Fruit fly (Drosophila melanogaster): ENCODE measurements around the gene CG31776.

DNA sequence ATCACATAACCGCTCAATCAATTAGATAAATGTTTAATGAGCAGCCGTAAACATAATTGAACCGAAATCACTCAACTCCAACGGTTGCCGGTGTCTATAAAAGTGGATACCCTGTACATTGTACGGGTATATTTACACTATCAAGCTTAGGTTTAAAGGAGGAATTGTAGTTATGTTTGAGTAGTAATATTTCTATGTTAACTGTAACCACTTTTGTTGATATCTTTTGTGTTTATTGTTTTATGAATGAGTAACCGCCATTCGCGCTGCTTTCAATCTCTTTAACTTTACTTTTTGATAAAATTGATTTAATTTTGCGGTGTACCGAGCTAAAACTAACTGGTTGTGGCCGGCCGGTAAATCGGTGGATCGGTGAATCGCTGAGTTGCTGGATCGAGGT is 12.1 kb downstream of the CG31776 start:
- TF ChIP-seq psq (optimal IDR thresholded peaks at IDR 0.05) = no peak
- no peak for TF ChIP-seq h (optimal IDR thresholded peaks at IDR 0.05)
- no peak for TF ChIP-seq Myc (optimal IDR thresholded peaks at IDR 0.05)
- no peak for TF ChIP-seq Sin3A (optimal IDR thresholded peaks at IDR 0.05)
- TF ChIP-seq insv (optimal IDR thresholded peaks at IDR 0.05) = no peak
- TF ChIP-seq ttk (optimal IDR thresholded peaks at IDR 0.05) = no peak

Measured in Kc167 (cell line).